Worm (Caenorhabditis elegans) whole organism, late embryonic: ENCODE data around the gene Y58A7A.2.

Experiments
- ceh-24 ChIP-seq: sonication (generic microtip); optimal IDR thresholded peaks from 2 replicates; lab custom pipeline; 2016; ENCODE audit warnings: mild to moderate bottlenecking, missing genetic modification characterization, missing compliant biosample characterization
- fkh-10 ChIP-seq: fragments of 150-350 bp; optimal IDR thresholded peaks from 2 replicates; lab custom pipeline; 2014; ENCODE audit warnings: missing biosample characterization, missing genetic modification reagents, missing genetic modification characterization
- pha-4 ChIP-seq: fragments of 150-350 bp; optimal IDR thresholded peaks from 2 replicates; lab custom pipeline; 2018; ENCODE audit warnings: missing biosample characterization, missing genetic modification reagents, missing genetic modification characterization
- unc-55 ChIP-seq: sonication (generic microtip); optimal IDR thresholded peaks from 2 replicates; lab custom pipeline; 2017; ENCODE audit warnings: missing biosample characterization, missing genetic modification reagents, missing genetic modification characterization
- unc-86 ChIP-seq: sonication (generic microtip); optimal IDR thresholded peaks from 2 replicates; lab custom pipeline; 2016; ENCODE audit warnings: missing genetic modification characterization, missing compliant biosample characterization

ce11 chrV:5107816-5108215 lies 35.8 kb upstream of the Y58A7A.2 start, which contains the start of gene srab-3:
- TF ChIP-seq unc-55 (GFP tag; lab: Kevin White, UChicago), result no peak
- no peak for TF ChIP-seq fkh-10
- TF ChIP-seq ceh-24, result no peak
- TF ChIP-seq unc-86, result no peak
- no peak for TF ChIP-seq pha-4 (tag; lab: Kevin White, UChicago)
